Worm (Caenorhabditis elegans) whole organism, L4 larva: ENCODE results near the gene Y75B8A.8.

Experiments used
- F26F4.8 ChIP-seq: fragments of 200-800 bp; sonication (Bioruptor generic); conservative IDR thresholded peaks from 2 replicates; pipeline ENCODE4 v1.3.6; 2022; ENCODE audit warnings: missing genetic modification characterization, missing compliant biosample characterization
- ZK337.2 ChIP-seq: fragments of 200-800 bp; sonication (Bioruptor generic); IDR thresholded peaks from 2 replicates; pipeline ENCODE4 v1.3.6; 2022; ENCODE audit warnings: missing genetic modification reagents, missing genetic modification characterization, missing compliant biosample characterization
- ceh-82 ChIP-seq: sonication (generic microtip); optimal IDR thresholded peaks from 2 replicates; lab custom pipeline; 2017; ENCODE audit warnings: missing biosample characterization, missing genetic modification characterization
- egl-27 ChIP-seq: sonication (generic microtip); optimal IDR thresholded peaks from 3 replicates; lab custom pipeline; 2017; ENCODE audit warnings: missing biosample characterization, missing genetic modification reagents, missing genetic modification characterization
- mes-2 ChIP-seq: sonication (generic microtip); optimal IDR thresholded peaks from 2 replicates; lab custom pipeline; 2016; ENCODE audit warnings: missing genotype, mild to moderate bottlenecking, missing genetic modification characterization, missing compliant biosample characterization; ENCODE audit not compliant: poor library complexity, severe bottlenecking
- nhr-11 ChIP-seq: fragments of 150-350 bp; optimal IDR thresholded peaks from 2 replicates; lab custom pipeline; 2014; ENCODE audit warnings: missing biosample characterization, missing genetic modification characterization
- nhr-237 ChIP-seq: sonication (generic microtip); optimal IDR thresholded peaks from 2 replicates; lab custom pipeline; 2017; ENCODE audit warnings: missing biosample characterization, missing genetic modification characterization
- snpc-4 ChIP-seq: fragments of 150-350 bp; optimal IDR thresholded peaks from 2 replicates; lab custom pipeline; 2014; ENCODE audit warnings: missing biosample characterization, missing genetic modification characterization

DNA sequence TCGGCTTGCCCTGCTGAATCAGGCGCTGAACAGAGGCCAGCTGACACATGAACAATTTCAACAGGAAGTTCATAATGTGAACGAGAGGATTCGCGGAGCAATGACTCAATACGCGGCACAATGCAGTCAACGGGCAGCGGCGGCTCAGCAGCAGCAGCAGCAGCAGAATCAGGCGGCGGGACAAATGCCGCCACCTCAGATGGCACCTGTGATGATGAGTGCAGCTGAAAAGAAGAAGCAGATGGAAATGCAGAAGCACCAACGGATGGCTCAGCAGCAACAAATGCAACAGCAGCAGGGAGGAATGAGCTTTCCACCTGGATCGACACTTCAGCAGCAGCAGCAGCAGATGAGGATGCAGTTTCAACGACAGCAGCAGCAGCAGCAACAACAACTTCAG, 4.7 kb downstream of the Y75B8A.8 start:
- no peak for TF ChIP-seq egl-27
- TF ChIP-seq snpc-4 (tag; lab: Kevin White, UChicago) = no peak
- TF ChIP-seq nhr-11 (tag; lab: Kevin White, UChicago) = no peak
- no peak for TF ChIP-seq F26F4.8 (GFP tag; lab: Robert Waterston, UW)
- no peak for TF ChIP-seq ceh-82 (tag; lab: Kevin White, UChicago)
- TF ChIP-seq ZK337.2 = no peak
- no peak for TF ChIP-seq nhr-237
- TF ChIP-seq mes-2 = no peak
